Worm (Caenorhabditis elegans) whole organism, L4 larva: ENCODE measurements around the gene cnt-1.
A peak's percentile ranks its signal among the peaks of the same experiment; 100 is the strongest.

Experiments used
- D1046.2 ChIP-seq: fragments of 200-800 bp; sonication (Bioruptor generic); IDR thresholded peaks from 2 replicates; pipeline ENCODE4 v1.3.6; 2022; ENCODE audit warnings: missing genetic modification characterization, missing compliant biosample characterization
- F37D6.2 ChIP-seq: sonication (generic microtip); optimal IDR thresholded peaks from 2 replicates; lab custom pipeline; 2016; ENCODE audit warnings: mild to moderate bottlenecking, missing genetic modification characterization, missing compliant biosample characterization
- F44E2.7 ChIP-seq: fragments of 200-800 bp; sonication (Bioruptor generic); IDR thresholded peaks from 2 replicates; pipeline ENCODE4 v2.1.2; 2022; ENCODE audit warnings: missing genetic modification characterization, missing compliant biosample characterization
- Y5F2A.4 ChIP-seq: fragments of 200-800 bp; sonication (Bioruptor generic); optimal IDR thresholded peaks from 2 replicates; lab custom pipeline; 2018; ENCODE audit warnings: mild to moderate bottlenecking, missing genetic modification characterization, missing compliant biosample characterization
- Y75B8A.6 ChIP-seq: fragments of 200-800 bp; sonication (Bioruptor generic); IDR thresholded peaks from 2 replicates; pipeline ENCODE4 v1.3.6; 2022; ENCODE audit warnings: missing genetic modification reagents, missing genetic modification characterization, missing compliant biosample characterization
- ZK337.2 ChIP-seq: fragments of 200-800 bp; sonication (Bioruptor generic); IDR thresholded peaks from 2 replicates; pipeline ENCODE4 v1.3.6; 2022; ENCODE audit warnings: missing genetic modification reagents, missing genetic modification characterization, missing compliant biosample characterization
- ama-1 ChIP-seq: fragments of 150-350 bp; optimal IDR thresholded peaks from 2 replicates; lab custom pipeline; 2014; ENCODE audit warnings: inconsistent platforms, mixed read lengths
- arid-1 ChIP-seq: fragments of 200-800 bp; sonication (Bioruptor generic); conservative IDR thresholded peaks from 2 replicates; pipeline ENCODE4 v1.3.6; 2022; ENCODE audit warnings: missing genetic modification reagents, missing genetic modification characterization, missing compliant biosample characterization
- attf-4 ChIP-seq: sonication (generic microtip); optimal IDR thresholded peaks from 3 replicates; lab custom pipeline; 2017; ENCODE audit warnings: missing biosample characterization, missing genetic modification characterization
- ceh-20 ChIP-seq: fragments of 200-800 bp; sonication (Bioruptor generic); IDR thresholded peaks from 2 replicates; pipeline ENCODE4 v1.3.6; 2022; ENCODE audit warnings: missing genetic modification reagents, missing genetic modification characterization, missing compliant biosample characterization
- ceh-28 ChIP-seq: fragments of 150-350 bp; optimal IDR thresholded peaks from 2 replicates; lab custom pipeline; 2014; ENCODE audit warnings: missing biosample characterization, missing genetic modification reagents, missing genetic modification characterization
- ces-1 ChIP-seq: fragments of 150-350 bp; sonication (generic microtip); optimal IDR thresholded peaks from 4 replicates; lab custom pipeline; 2014; ENCODE audit warnings: missing biosample characterization, missing genetic modification reagents, missing genetic modification characterization
- cey-2 ChIP-seq: sonication (generic microtip); optimal IDR thresholded peaks from 3 replicates; lab custom pipeline; 2017; ENCODE audit warnings: missing genetic modification characterization, mild to moderate bottlenecking, missing compliant biosample characterization, antibody characterized with exemption, borderline replicate concordance; ENCODE audit not compliant: insufficient read depth
- daf-16 ChIP-seq, 3 experiments: sonication (generic microtip); optimal IDR thresholded peaks; 2 replicates each; lab custom pipeline; 2016 to 2017; ENCODE audit warnings: missing genetic modification characterization in 3 of 3, missing genetic modification reagents in 3 of 3, mild to moderate bottlenecking in 2 of 3, missing compliant biosample characterization in 2 of 3, missing biosample characterization in 1 of 3, moderate library complexity in 1 of 3
- dmd-6 ChIP-seq: fragments of 200-800 bp; sonication (Bioruptor generic); IDR thresholded peaks from 2 replicates; pipeline ENCODE4 v1.3.6; 2022; ENCODE audit warnings: missing genetic modification reagents, missing genetic modification characterization, missing compliant biosample characterization
- dmd-9 ChIP-seq: fragments of 200-800 bp; sonication (Bioruptor generic); IDR thresholded peaks from 2 replicates; pipeline ENCODE4 v1.3.6; 2022; ENCODE audit warnings: missing genetic modification reagents, missing genetic modification characterization, missing compliant biosample characterization
- dpl-1 ChIP-seq: fragments of 150-350 bp; optimal IDR thresholded peaks from 2 replicates; lab custom pipeline; 2014; ENCODE audit warnings: missing biosample characterization, missing genetic modification reagents, missing genetic modification characterization
- duxl-1 ChIP-seq: sonication (generic microtip); optimal IDR thresholded peaks from 2 replicates; lab custom pipeline; 2016; ENCODE audit warnings: mild to moderate bottlenecking, missing genetic modification characterization, moderate library complexity, missing compliant biosample characterization; ENCODE audit not compliant: poor library complexity
- egl-43 ChIP-seq: fragments of 200-800 bp; sonication (Bioruptor generic); IDR thresholded peaks from 2 replicates; pipeline ENCODE4 v1.3.6; 2022; ENCODE audit warnings: missing genetic modification reagents, missing genetic modification characterization, missing compliant biosample characterization
- fkh-10 ChIP-seq: fragments of 150-350 bp; optimal IDR thresholded peaks from 2 replicates; lab custom pipeline; 2014; ENCODE audit warnings: missing biosample characterization, missing genetic modification reagents, missing genetic modification characterization
- hlh-11 ChIP-seq: fragments of 200-800 bp; sonication (Bioruptor generic); optimal IDR thresholded peaks from 2 replicates; lab custom pipeline; 2018; ENCODE audit warnings: mild to moderate bottlenecking, missing genetic modification characterization, missing compliant biosample characterization
- hlh-30 ChIP-seq: sonication (generic microtip); optimal IDR thresholded peaks from 2 replicates; lab custom pipeline; 2017; ENCODE audit warnings: antibody characterized with exemption, mild to moderate bottlenecking, missing genetic modification characterization, missing compliant biosample characterization; ENCODE audit not compliant: insufficient read depth
- hmg-1.1 ChIP-seq: fragments of 200-800 bp; sonication (Bioruptor generic); IDR thresholded peaks from 2 replicates; pipeline ENCODE4 v1.3.6; 2022; ENCODE audit warnings: missing genetic modification reagents, missing genetic modification characterization, missing compliant biosample characterization
- lin-1 ChIP-seq: fragments of 200-800 bp; sonication (Bioruptor generic); IDR thresholded peaks from 2 replicates; pipeline ENCODE4 v1.3.6; 2022; ENCODE audit warnings: missing genetic modification reagents, missing genetic modification characterization, missing compliant biosample characterization
- lin-15B ChIP-seq: fragments of 150-350 bp; sonication (generic microtip); optimal IDR thresholded peaks from 3 replicates; lab custom pipeline; 2014; ENCODE audit warnings: missing biosample characterization, missing genetic modification characterization
- mdl-1 ChIP-seq, 2 experiments: fragments of 150-350 bp in 1 of 2; sonication (generic microtip) in 1 of 2; optimal IDR thresholded peaks; 2 replicates each; lab custom pipeline; 2014 to 2017; ENCODE audit warnings: missing biosample characterization in 2 of 2, missing genetic modification characterization in 2 of 2
- nhr-10 ChIP-seq: fragments of 150-350 bp; optimal IDR thresholded peaks from 2 replicates; lab custom pipeline; 2014; ENCODE audit warnings: missing biosample characterization, missing genetic modification characterization
- nhr-102 ChIP-seq: sonication (generic microtip); optimal IDR thresholded peaks from 2 replicates; lab custom pipeline; 2016; ENCODE audit warnings: mild to moderate bottlenecking, missing genetic modification characterization, moderate library complexity, missing compliant biosample characterization
- nhr-237 ChIP-seq: sonication (generic microtip); optimal IDR thresholded peaks from 2 replicates; lab custom pipeline; 2017; ENCODE audit warnings: missing biosample characterization, missing genetic modification characterization
- nhr-28 ChIP-seq: fragments of 150-350 bp; optimal IDR thresholded peaks from 2 replicates; lab custom pipeline; 2014; ENCODE audit warnings: missing biosample characterization, missing genetic modification characterization
- nhr-41 ChIP-seq: fragments of 200-800 bp; sonication (Bioruptor generic); IDR thresholded peaks from 2 replicates; pipeline ENCODE4 v1.3.6; 2022; ENCODE audit warnings: missing genetic modification reagents, missing genetic modification characterization, missing compliant biosample characterization
- nhr-48 ChIP-seq: sonication (generic microtip); optimal IDR thresholded peaks from 2 replicates; lab custom pipeline; 2016; ENCODE audit warnings: mild to moderate bottlenecking, missing genetic modification characterization, missing compliant biosample characterization
- nhr-76 ChIP-seq: fragments of 150-350 bp; optimal IDR thresholded peaks from 2 replicates; lab custom pipeline; 2014; ENCODE audit warnings: missing biosample characterization, missing genetic modification characterization
- pha-4 ChIP-seq, 2 experiments: fragments of 150-350 bp in 1 of 2; fragments of 200-800 bp in 1 of 2; sonication (Bioruptor generic) in 1 of 2; IDR thresholded peaks in 1 of 2; optimal IDR thresholded peaks in 1 of 2; 2 replicates each; pipeline versions ENCODE4 v1.3.6 to Lab custom; 2014 to 2022; ENCODE audit warnings: missing genetic modification characterization in 2 of 2, missing genetic modification reagents in 2 of 2, missing biosample characterization in 1 of 2, missing compliant biosample characterization in 1 of 2
- pqm-1 ChIP-seq: sonication (generic microtip); optimal IDR thresholded peaks from 2 replicates; lab custom pipeline; 2017; ENCODE audit warnings: missing biosample characterization, missing genetic modification characterization
- rbr-2 ChIP-seq: sonication (generic microtip); optimal IDR thresholded peaks from 2 replicates; lab custom pipeline; 2016; ENCODE audit warnings: missing genotype, missing genetic modification characterization, missing compliant biosample characterization
- saeg-2 ChIP-seq: fragments of 200-800 bp; sonication (Bioruptor generic); IDR thresholded peaks from 2 replicates; pipeline ENCODE4 v1.3.6; 2022; ENCODE audit warnings: missing genetic modification reagents, missing genetic modification characterization, missing compliant biosample characterization
- set-16 ChIP-seq: fragments of 200-800 bp; sonication (Bioruptor generic); IDR thresholded peaks from 2 replicates; pipeline ENCODE4 v1.3.6; 2022; ENCODE audit warnings: missing genetic modification reagents, missing genetic modification characterization, missing compliant biosample characterization
- snpc-4 ChIP-seq: fragments of 150-350 bp; optimal IDR thresholded peaks from 2 replicates; lab custom pipeline; 2014; ENCODE audit warnings: missing biosample characterization, missing genetic modification characterization
- spr-1 ChIP-seq: sonication (generic microtip); optimal IDR thresholded peaks from 2 replicates; lab custom pipeline; 2016; ENCODE audit warnings: mild to moderate bottlenecking, missing genetic modification characterization, missing compliant biosample characterization
- spr-3 ChIP-seq: fragments of 200-800 bp; sonication (Bioruptor generic); optimal IDR thresholded peaks from 2 replicates; lab custom pipeline; 2018; ENCODE audit warnings: mild to moderate bottlenecking, missing genetic modification characterization, missing compliant biosample characterization
- unc-62 ChIP-seq, 3 experiments: fragments of 150-350 bp in 1 of 3; sonication (generic microtip); optimal IDR thresholded peaks in 2 of 3; peaks in 1 of 3; 1 replicate in 1 of 3; 2 replicates in 2 of 3; lab custom pipeline; 2014 to 2017; ENCODE audit warnings: missing biosample characterization in 3 of 3, missing genetic modification characterization in 3 of 3, missing genetic modification reagents in 3 of 3, missing genotype in 1 of 3
- vab-7 ChIP-seq: fragments of 200-800 bp; sonication (Bioruptor generic); IDR thresholded peaks from 2 replicates; pipeline ENCODE4 v1.3.6; 2022; ENCODE audit warnings: missing genetic modification reagents, missing genetic modification characterization, missing compliant biosample characterization
- zfp-3 ChIP-seq: fragments of 200-800 bp; sonication (Bioruptor generic); conservative IDR thresholded peaks from 2 replicates; pipeline ENCODE4 v1.3.6; 2022; ENCODE audit warnings: missing genetic modification reagents, missing genetic modification characterization, missing compliant biosample characterization
- zip-2 ChIP-seq: fragments of 150-350 bp; optimal IDR thresholded peaks from 2 replicates; lab custom pipeline; 2014; ENCODE audit warnings: missing biosample characterization, missing genetic modification characterization
- ztf-11 ChIP-seq: fragments of 150-350 bp; optimal IDR thresholded peaks from 2 replicates; lab custom pipeline; 2014; ENCODE audit warnings: missing biosample characterization, missing genetic modification characterization

Gene cnt-1

DNA sequence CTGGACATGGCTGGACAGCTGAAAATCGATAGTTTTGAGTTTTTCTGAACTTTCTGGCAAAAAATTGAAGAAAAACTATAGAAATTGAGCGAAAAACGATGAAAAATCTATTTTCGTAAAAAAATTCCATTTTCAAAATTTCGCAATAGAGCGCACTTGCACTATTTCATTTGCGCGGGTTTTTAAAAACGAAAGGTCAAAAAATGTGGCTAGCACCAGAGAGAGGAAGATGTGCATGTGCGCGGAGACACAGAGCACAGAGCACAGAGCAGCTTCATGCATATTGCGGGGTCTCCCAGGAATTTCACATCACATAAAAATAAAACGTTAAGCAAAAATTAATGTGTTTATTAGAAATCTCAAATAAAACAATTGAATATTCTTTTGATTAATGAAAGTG, 19.2 kb upstream of the cnt-1 start, which contains the start of gene Y17G7B.18 (continued):
- TF ChIP-seq egl-43 (GFP tag; lab: Robert Waterston, UW) (no peak), zip-2 (tag; lab: Kevin White, UChicago) (no peak), daf-16 (GFP tag; optimal IDR thresholded peaks at IDR 0.05; lab: Kevin White, UChicago) (no peak), daf-16 (tag; optimal IDR thresholded peaks at IDR 0.05; lab: Kevin White, UChicago) (no peak), unc-62 (GFP tag; optimal IDR thresholded peaks at IDR 0.05 in 1 of 2; lab: Kevin White, UChicago) (peak in 1 of 2 experiments; percentile 87), unc-62 (tag; optimal IDR thresholded peaks at IDR 0.05; lab: Kevin White, UChicago) (no peak), nhr-28 (tag; lab: Kevin White, UChicago) (peak; percentile 5), nhr-237 (tag; lab: Kevin White, UChicago) (no peak), mdl-1 (tag; optimal IDR thresholded peaks at IDR 0.05; lab: Kevin White, UChicago) (peak in 1 of 2 experiments; percentile 52), hlh-11 (peak; percentile 3), ceh-20 (GFP tag; lab: Robert Waterston, UW) (no peak), ZK337.2 (GFP tag; lab: Robert Waterston, UW) (no peak), F37D6.2 (tag; lab: Kevin White, UChicago) (peak; percentile 1), dmd-6 (GFP tag; lab: Robert Waterston, UW) (no peak), lin-15B (tag; lab: Kevin White, UChicago) (no peak), pqm-1 (tag; lab: Kevin White, UChicago) (no peak)

DNA sequence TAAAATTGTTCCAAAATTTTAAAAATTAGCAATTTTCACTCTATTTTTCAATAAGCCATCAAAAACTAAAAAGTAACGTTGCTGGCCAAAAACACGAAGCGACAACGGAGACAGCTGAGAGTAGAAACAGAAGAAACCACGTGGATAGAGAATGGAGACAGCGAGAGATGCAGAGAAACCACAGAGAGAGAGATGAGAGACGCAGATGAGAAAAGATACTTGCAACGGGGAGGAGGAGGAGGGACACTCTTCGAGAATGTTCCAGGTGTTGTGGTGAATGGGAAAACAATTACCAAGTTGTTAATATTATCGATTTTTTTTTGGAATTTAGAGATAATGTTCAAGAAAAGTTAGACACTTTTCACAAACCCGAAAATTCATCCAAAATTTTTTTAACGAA, 13.7 kb upstream of the cnt-1 start:
- TF ChIP-seq snpc-4 (tag; lab: Kevin White, UChicago) = no peak
- no peak for TF ChIP-seq Y75B8A.6 (GFP tag; lab: Robert Waterston, UW)
- TF ChIP-seq ceh-20 (GFP tag; lab: Robert Waterston, UW) = peak; percentile 92
- TF ChIP-seq fkh-10 (GFP tag; lab: Kevin White, UChicago) = peak; percentile 17
- no peak for TF ChIP-seq ztf-11 (tag; lab: Kevin White, UChicago)
- no peak for TF ChIP-seq attf-4 (tag; lab: Kevin White, UChicago)
- TF ChIP-seq vab-7 (GFP tag; lab: Robert Waterston, UW) = peak; percentile 59; the same call in 1 of the 2 replicates
- TF ChIP-seq dmd-6 (GFP tag; lab: Robert Waterston, UW) = peak; percentile 94
- peak; percentile 89 for TF ChIP-seq nhr-48
- peak; percentile 99 for TF ChIP-seq hlh-11
- TF ChIP-seq hmg-1.1 (GFP tag; lab: Robert Waterston, UW) = peak; percentile 96
- TF ChIP-seq D1046.2 (GFP tag; lab: Robert Waterston, UW) = 0 out of 2 replicates have a peak, but pooled peaks have one; percentile 35
- TF ChIP-seq hlh-30 (tag; lab: Kevin White, UChicago) = peak; percentile 98
- TF ChIP-seq lin-1 (GFP tag; lab: Robert Waterston, UW) = 0 out of 2 replicates have a peak, but pooled peaks have one; percentile 30
- TF ChIP-seq F44E2.7 (GFP tag; lab: Robert Waterston, UW) = no peak; the same call in 1 of the 2 replicates
- TF ChIP-seq set-16 (GFP tag; lab: Robert Waterston, UW) = peak; percentile 70
- no peak for TF ChIP-seq lin-15B (tag; lab: Kevin White, UChicago)
- TF ChIP-seq cey-2 (tag; lab: Kevin White, UChicago) = peak; percentile 48
- 0 out of 2 replicates have a peak, but pooled peaks have one; percentile 39 for TF ChIP-seq saeg-2 (GFP tag; lab: Robert Waterston, UW)
- TF ChIP-seq nhr-10 (tag; lab: Kevin White, UChicago) = peak; percentile 85
- no peak for TF ChIP-seq ces-1 (GFP tag; lab: Kevin White, UChicago)
- TF ChIP-seq pha-4 (GFP tag; IDR thresholded peaks at IDR 0.05; lab: Robert Waterston, UW) = peak; percentile 79
- peak; percentile 86 for TF ChIP-seq pha-4 (tag; optimal IDR thresholded peaks at IDR 0.05; lab: Kevin White, UChicago)
- TF ChIP-seq nhr-76 (tag; lab: Kevin White, UChicago) = peak; percentile 51
- TF ChIP-seq rbr-2 (tag; lab: Kevin White, UChicago) = peak; percentile 93
- peak; percentile 80 for TF ChIP-seq dpl-1 (GFP tag; lab: Kevin White, UChicago)
- TF ChIP-seq arid-1 = peak; percentile 81
- peak; percentile 85 for TF ChIP-seq zfp-3
- no peak for TF ChIP-seq spr-3 (GFP tag; lab: Kevin White, UChicago)
- TF ChIP-seq Y5F2A.4 (GFP tag; lab: Kevin White, UChicago) = peak; percentile 17
- TF ChIP-seq dmd-9 (GFP tag; lab: Robert Waterston, UW) = peak; percentile 51; the same call in 1 of the 2 replicates
- TF ChIP-seq egl-43 (GFP tag; lab: Robert Waterston, UW) = peak; percentile 77
- peak; percentile 55 for TF ChIP-seq duxl-1 (tag; lab: Kevin White, UChicago)
- TF ChIP-seq ceh-28 (tag; lab: Kevin White, UChicago) = peak; percentile 67
- no peak for TF ChIP-seq nhr-41 (GFP tag; lab: Robert Waterston, UW)
- TF ChIP-seq nhr-102 (tag; lab: Kevin White, UChicago) = peak; percentile 82
- TF ChIP-seq unc-62 (GFP tag; optimal IDR thresholded peaks at IDR 0.05 in 1 of 2; lab: Kevin White, UChicago) = peak in 1 of 2 experiments; percentile 99
- TF ChIP-seq unc-62 (tag; optimal IDR thresholded peaks at IDR 0.05; lab: Kevin White, UChicago) = no peak
- TF ChIP-seq ama-1 = peak; percentile 77
- TF ChIP-seq spr-1 (tag; lab: Kevin White, UChicago) = peak; percentile 89
